Fruit fly (Drosophila melanogaster) whole organism: ENCODE data around the gene t-cup.

ENCODE experiments used
- CG8478 ChIP-seq: fragments of >200 bp; optimal IDR thresholded peaks from 2 replicates; lab custom pipeline; 2018; ENCODE audit warnings: inconsistent platforms
- pan ChIP-seq: fragments of >200 bp; optimal IDR thresholded peaks from 2 replicates; lab custom pipeline; 2017

dm6 chr2L:12502839-12503439 lies 5.8 kb upstream of the t-cup start:
- TF ChIP-seq CG8478 = no peak
- no peak for TF ChIP-seq pan (lab: Kevin White, UChicago)
